ENCODE assay signal across 1 fruit fly cellular context in the genomic region with DNA sequence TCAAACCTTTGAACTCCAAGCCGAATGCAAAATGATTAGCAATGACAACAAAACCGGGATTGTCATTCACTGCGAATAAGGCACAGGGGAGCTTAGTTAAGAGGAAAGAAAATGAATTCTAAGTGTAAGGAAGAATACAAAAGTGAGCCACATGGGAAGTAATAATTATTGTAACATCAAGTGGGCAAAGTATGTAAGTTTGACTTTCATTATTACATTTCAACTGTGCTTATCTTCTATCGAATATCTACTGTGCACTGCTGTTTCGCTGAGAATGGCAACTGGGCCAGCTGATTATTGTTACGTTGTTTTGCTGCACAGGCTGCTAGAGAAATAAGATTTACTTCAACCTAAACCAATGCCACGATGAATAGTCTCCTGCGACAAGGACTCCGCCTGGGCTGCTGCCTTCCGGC.
TF ChIP-seq lines count a peak whose summit lies in the region.

CG7601 (minus strand) TSS at position 68 of the 416 bp plus-strand sequence.
CIA30 (plus strand) TSS at position 288 of the 416 bp plus-strand sequence.

TF ChIP-seq in whole organism, embryonic, 481 proteins besides CTCF, POLR2A, EP300 and RAD21 (continued from another document):
- TF ChIP-seq inv (GFP tag; IDR thresholded peaks at IDR 0.05; lab: Robert Waterston, UW; ENCODE audit: partially characterized antibody), result no peak
- TF ChIP-seq chif (GFP tag; optimal IDR thresholded peaks at IDR 0.05; lab: Kevin White, UChicago), result peak; percentile 98
- peak; percentile 97 for TF ChIP-seq CG17829 (tag; optimal IDR thresholded peaks at IDR 0.05; lab: Kevin White, UChicago)
- TF ChIP-seq nom (GFP tag; optimal IDR thresholded peaks at IDR 0.05; lab: Kevin White, UChicago), result peak; percentile 97
- peak; percentile 100 for TF ChIP-seq jigr1 (GFP tag; IDR thresholded peaks at IDR 0.05; lab: Robert Waterston, UW)
- TF ChIP-seq CG17328 (GFP tag; IDR thresholded peaks at IDR 0.05; lab: Robert Waterston, UW), result peak; percentile 99
